Worm (Caenorhabditis elegans): ENCODE measurements around the gene tap-1.
A peak's percentile ranks its signal among the peaks of the same experiment; 100 is the strongest.

tap-1 gene

DNA sequence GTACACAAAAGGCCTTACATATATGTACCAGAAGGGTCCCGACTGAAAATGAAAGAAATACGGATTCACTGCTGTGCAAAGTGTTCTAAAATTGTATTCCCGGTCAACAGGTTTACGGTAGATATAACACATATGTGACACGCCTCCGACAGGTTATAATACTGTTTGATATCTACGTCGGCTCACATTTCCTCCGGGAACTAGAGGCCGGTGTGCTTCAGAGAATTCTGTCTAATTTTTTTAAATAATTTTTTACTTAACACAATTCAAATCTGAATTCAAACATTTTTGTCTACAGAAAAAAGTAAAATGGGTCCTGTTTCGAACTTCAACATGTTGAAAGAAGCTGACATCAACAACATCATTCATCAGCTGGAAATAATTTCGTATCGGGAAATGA lies 46.2 kb upstream of the tap-1 start, which contains the start of gene T24C2.3:
Gene T24C2.3 (plus strand): TSS at position 301 of the 400 bp plus-strand sequence.
- TF ChIP-seq Y5F2A.4 (GFP tag; optimal IDR thresholded peaks at IDR 0.05) (no peak), duxl-1 (tag; optimal IDR thresholded peaks at IDR 0.05; ENCODE audit: poor library complexity) (no peak), mxl-2 (GFP tag; conservative IDR thresholded peaks at IDR 0.05) (no peak), nhr-48 (tag; optimal IDR thresholded peaks at IDR 0.05) (no peak), hlh-30 (tag; optimal IDR thresholded peaks at IDR 0.05; ENCODE audit: insufficient read depth) (no peak), nhr-10 (tag; optimal IDR thresholded peaks at IDR 0.05) (no peak), php-3 (GFP tag; IDR thresholded peaks at IDR 0.05) (no peak)

DNA sequence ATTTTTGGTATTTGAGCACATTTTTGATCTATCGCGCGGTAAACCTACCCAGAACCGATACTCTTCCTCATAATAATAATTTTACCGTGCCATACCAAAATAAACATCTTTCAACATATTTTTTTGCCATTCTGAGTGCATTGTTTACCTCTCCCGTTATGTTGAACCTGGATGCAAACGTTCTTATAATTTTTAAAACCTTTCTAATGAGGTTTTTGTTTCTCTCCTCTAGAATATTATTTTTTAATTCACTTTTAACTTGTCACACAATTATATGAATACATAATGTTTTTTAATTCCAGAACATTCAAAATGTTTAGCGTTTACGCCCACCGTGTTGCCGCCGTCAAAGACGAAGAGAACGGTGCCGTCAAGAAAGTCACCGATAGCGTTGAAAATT lies 43.9 kb upstream of the tap-1 start, which contains the start of gene enri-2:
Gene enri-2 (plus strand): TSS at position 301 of the 400 bp plus-strand sequence.
- TF ChIP-seq snpc-1.2 (GFP tag; IDR thresholded peaks at IDR 0.05), result no peak
- no peak for TF ChIP-seq lin-1 (GFP tag; IDR thresholded peaks at IDR 0.05)
- TF ChIP-seq nhr-111 (GFP tag; optimal IDR thresholded peaks at IDR 0.05), result no peak
- TF ChIP-seq ZK337.2 (GFP tag; IDR thresholded peaks at IDR 0.05), result no peak
- TF ChIP-seq attf-4 (tag; optimal IDR thresholded peaks at IDR 0.05), result no peak
- no peak for TF ChIP-seq F10B5.3 (tag; optimal IDR thresholded peaks at IDR 0.05)
- TF ChIP-seq mxl-2 (GFP tag; conservative IDR thresholded peaks at IDR 0.05), result no peak

DNA sequence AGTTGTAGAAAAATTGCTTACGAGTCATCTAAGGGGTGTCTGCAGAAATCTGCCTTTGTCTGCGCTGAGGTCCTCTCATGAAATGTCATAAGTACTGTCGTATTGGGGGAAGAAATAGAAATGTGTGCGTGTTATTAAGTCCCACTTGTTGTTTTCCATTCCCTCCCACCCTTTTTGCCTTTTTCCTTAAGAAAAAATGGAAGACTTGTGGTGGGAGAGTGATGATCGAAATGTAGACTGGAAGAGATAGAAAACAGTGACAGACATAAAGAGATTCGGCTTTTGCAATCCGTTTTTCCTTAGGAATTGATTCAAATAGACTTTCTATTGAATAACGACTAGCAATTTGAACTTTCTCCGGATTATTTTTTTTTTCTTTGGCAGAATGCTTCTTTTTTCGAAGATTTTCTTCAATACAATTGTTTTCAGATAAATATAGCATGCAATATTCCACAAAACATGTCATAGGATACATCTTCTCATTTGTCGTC lies 39.7 kb upstream of the tap-1 start, which contains the start of gene ram-5:
Gene ram-5 (plus strand): TSS at position 441 of the 491 bp plus-strand sequence.
- TF ChIP-seq aha-1 (tag) (peak; percentile 95), ZK337.2 (GFP tag; IDR thresholded peaks at IDR 0.05) (no peak), mep-1 (tag; optimal IDR thresholded peaks at IDR 0.05) (no peak), nhr-76 (tag; optimal IDR thresholded peaks at IDR 0.05) (no peak), F49E8.2 (tag; optimal IDR thresholded peaks at IDR 0.05; ENCODE audit: borderline replicate concordance) (no peak)

DNA sequence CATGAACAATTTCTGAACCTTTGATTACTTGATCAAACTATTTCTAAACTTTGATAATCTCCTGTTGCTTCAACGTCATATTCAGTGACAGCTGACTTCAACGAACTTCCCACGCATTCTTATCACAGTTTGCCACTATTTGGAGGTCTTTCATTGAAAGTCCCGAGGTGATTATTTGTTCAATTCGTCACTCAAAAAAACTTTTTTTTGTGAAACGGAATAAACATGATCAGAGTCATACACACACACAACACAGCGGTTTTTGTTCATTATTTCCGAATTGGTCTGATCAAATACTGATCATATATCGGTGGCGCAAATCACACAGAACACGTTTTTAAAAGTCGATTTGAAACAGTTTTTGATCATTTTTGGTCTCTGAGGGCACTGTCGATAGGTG lies 33.0 kb upstream of the tap-1 start:
- TF ChIP-seq lim-7 (GFP tag; IDR thresholded peaks at IDR 0.05) (no peak), T26A8.4 (GFP tag; IDR thresholded peaks at IDR 0.05) (no peak), dmd-6 (GFP tag; IDR thresholded peaks at IDR 0.05) (peak; percentile 33; the same call in 1 of the 2 replicates), nhr-11 (tag; optimal IDR thresholded peaks at IDR 0.05) (no peak), nhr-28 (tag; optimal IDR thresholded peaks at IDR 0.05) (peak; percentile 24), cey-2 (tag; optimal IDR thresholded peaks at IDR 0.05; ENCODE audit: borderline replicate concordance, insufficient read depth) (no peak), lsy-2 (tag; optimal IDR thresholded peaks at IDR 0.05) (no peak), aha-1 (tag) (peak; percentile 65), mes-2 (tag; optimal IDR thresholded peaks at IDR 0.05; ENCODE audit: poor library complexity, severe bottlenecking) (no peak), hlh-30 (tag; optimal IDR thresholded peaks at IDR 0.05; ENCODE audit: insufficient read depth) (peak; percentile 78)

DNA sequence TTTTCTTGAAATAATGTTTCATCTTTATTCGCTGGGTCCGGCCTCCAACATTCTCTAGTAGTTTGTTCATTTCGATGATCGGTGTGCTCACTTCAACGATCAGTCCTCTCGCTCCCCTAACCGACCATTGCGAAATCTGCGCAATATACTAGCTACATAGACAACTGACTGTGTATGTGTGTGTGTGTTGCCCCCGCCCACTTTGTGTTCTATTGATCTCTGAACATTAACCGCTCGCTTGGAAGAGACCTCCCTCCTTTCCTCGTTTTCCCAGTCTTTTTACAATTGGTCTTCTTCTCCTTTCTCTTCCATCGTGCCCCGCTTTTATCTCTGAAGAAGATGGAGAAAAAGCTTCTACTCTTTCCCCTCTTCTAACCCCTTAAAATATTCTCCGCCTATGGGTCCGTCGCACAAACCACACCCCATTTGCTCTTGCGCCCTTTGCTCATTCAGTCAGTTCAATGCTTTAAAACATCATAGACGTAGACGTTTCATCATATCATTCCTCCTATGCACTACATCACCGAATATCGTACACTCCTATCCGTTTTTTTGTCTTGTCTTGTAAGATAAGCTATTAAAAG lies 32.0 kb upstream of the tap-1 start:
- peak; percentile 5 for TF ChIP-seq nhr-48 (tag; optimal IDR thresholded peaks at IDR 0.05)
- peak; percentile 80 for TF ChIP-seq ctbp-1 (GFP tag; IDR thresholded peaks at IDR 0.05)
- TF ChIP-seq unc-62 (GFP tag; optimal IDR thresholded peaks at IDR 0.05 in 1 of 2), result peak in 1 of 2 experiments; percentile 98
- TF ChIP-seq unc-62 (tag; optimal IDR thresholded peaks at IDR 0.05), result peak; percentile 16
- TF ChIP-seq pha-4 (GFP tag; IDR thresholded peaks at IDR 0.05), result no peak
- TF ChIP-seq pha-4 (tag; optimal IDR thresholded peaks at IDR 0.05), result peak; percentile 48
- TF ChIP-seq mxl-3 (GFP tag; optimal IDR thresholded peaks at IDR 0.05), result peak; percentile 1
- TF ChIP-seq fos-1 (tag; optimal IDR thresholded peaks at IDR 0.05), result no peak
- TF ChIP-seq lin-1 (GFP tag; IDR thresholded peaks at IDR 0.05), result no peak
- TF ChIP-seq egl-43 (GFP tag; IDR thresholded peaks at IDR 0.05), result no peak
- peak; percentile 96 for TF ChIP-seq aha-1 (tag)
- no peak for TF ChIP-seq T20F7.1 (GFP tag; optimal IDR thresholded peaks at IDR 0.05)
- 0 out of 2 replicates have a peak, but pooled peaks have one; percentile 18 for TF ChIP-seq T26A8.4 (GFP tag; IDR thresholded peaks at IDR 0.05)
- peak; percentile 39 for TF ChIP-seq dmd-6 (GFP tag; IDR thresholded peaks at IDR 0.05)
- TF ChIP-seq nhr-76 (tag; optimal IDR thresholded peaks at IDR 0.05), result no peak
- TF ChIP-seq hlh-30 (tag; optimal IDR thresholded peaks at IDR 0.05; ENCODE audit: insufficient read depth), result peak; percentile 69
- peak; percentile 77 for TF ChIP-seq nhr-28 (tag; optimal IDR thresholded peaks at IDR 0.05)
- TF ChIP-seq mdl-1 (tag; optimal IDR thresholded peaks at IDR 0.05), result peak in 1 of 2 experiments; percentile 79
- peak; percentile 82 for TF ChIP-seq ztf-7 (tag; optimal IDR thresholded peaks at IDR 0.05)
- TF ChIP-seq mep-1 (tag; optimal IDR thresholded peaks at IDR 0.05), result peak; percentile 60
- TF ChIP-seq hmg-1.1 (GFP tag; IDR thresholded peaks at IDR 0.05), result peak; percentile 81
- TF ChIP-seq dmd-9 (GFP tag; IDR thresholded peaks at IDR 0.05), result no peak
- peak; percentile 47 for TF ChIP-seq dve-1 (tag; optimal IDR thresholded peaks at IDR 0.05; ENCODE audit: insufficient read depth)
- 0 out of 2 replicates have a peak, but pooled peaks have one; percentile 21 for TF ChIP-seq arid-1 (GFP tag; conservative IDR thresholded peaks at IDR 0.05)

Measured in whole organism, L4 larva.